Worm (Caenorhabditis elegans) whole organism, L4 larva: ENCODE data around the gene str-182.

Source experiments
- F26F4.8 ChIP-seq: fragments of 200-800 bp; sonication (Bioruptor generic); conservative IDR thresholded peaks from 2 replicates; pipeline ENCODE4 v1.3.6; 2022; ENCODE audit warnings: missing genetic modification characterization, missing compliant biosample characterization
- T26A8.4 ChIP-seq: fragments of 200-800 bp; sonication (Bioruptor generic); IDR thresholded peaks from 2 replicates; pipeline ENCODE4 v1.3.6; 2022; ENCODE audit warnings: missing genetic modification characterization, missing compliant biosample characterization
- aha-1 ChIP-seq: fragments of 150-350 bp; peaks from one replicate; lab custom pipeline; 2014; ENCODE audit warnings: missing biosample characterization, missing genetic modification characterization
- ama-1 ChIP-seq: fragments of 150-350 bp; optimal IDR thresholded peaks from 2 replicates; lab custom pipeline; 2014; ENCODE audit warnings: inconsistent platforms, mixed read lengths
- attf-4 ChIP-seq: sonication (generic microtip); optimal IDR thresholded peaks from 3 replicates; lab custom pipeline; 2017; ENCODE audit warnings: missing biosample characterization, missing genetic modification characterization
- ceh-32 ChIP-seq: sonication (generic microtip); optimal IDR thresholded peaks from 2 replicates; lab custom pipeline; 2016; ENCODE audit warnings: mild to moderate bottlenecking, missing genetic modification characterization, missing compliant biosample characterization; ENCODE audit not compliant: poor library complexity
- ceh-82 ChIP-seq: sonication (generic microtip); optimal IDR thresholded peaks from 2 replicates; lab custom pipeline; 2017; ENCODE audit warnings: missing biosample characterization, missing genetic modification characterization
- cey-2 ChIP-seq: sonication (generic microtip); optimal IDR thresholded peaks from 3 replicates; lab custom pipeline; 2017; ENCODE audit warnings: missing genetic modification characterization, mild to moderate bottlenecking, missing compliant biosample characterization, antibody characterized with exemption, borderline replicate concordance; ENCODE audit not compliant: insufficient read depth
- ctbp-1 ChIP-seq: fragments of 200-800 bp; sonication (Bioruptor generic); IDR thresholded peaks from 2 replicates; pipeline ENCODE4 v1.3.6; 2022; ENCODE audit warnings: missing genetic modification reagents, missing genetic modification characterization, missing compliant biosample characterization
- daf-12 ChIP-seq: fragments of 150-350 bp; optimal IDR thresholded peaks from 2 replicates; lab custom pipeline; 2014; ENCODE audit warnings: missing biosample characterization, missing genetic modification reagents, missing genetic modification characterization
- daf-16 ChIP-seq, 3 experiments: sonication (generic microtip); optimal IDR thresholded peaks; 2 replicates each; lab custom pipeline; 2016 to 2017; ENCODE audit warnings: missing genetic modification characterization in 3 of 3, missing genetic modification reagents in 3 of 3, mild to moderate bottlenecking in 2 of 3, missing compliant biosample characterization in 2 of 3, missing biosample characterization in 1 of 3, moderate library complexity in 1 of 3
- dve-1 ChIP-seq: sonication (generic microtip); optimal IDR thresholded peaks from 2 replicates; lab custom pipeline; 2017; ENCODE audit warnings: antibody characterized with exemption, mild to moderate bottlenecking, missing genetic modification characterization, missing compliant biosample characterization; ENCODE audit not compliant: insufficient read depth
- fos-1 ChIP-seq: fragments of 150-350 bp; optimal IDR thresholded peaks from 2 replicates; lab custom pipeline; 2014; ENCODE audit warnings: missing biosample characterization, missing genetic modification characterization
- hif-1 ChIP-seq, 2 experiments: sonication (generic microtip); optimal IDR thresholded peaks; 2 replicates each; lab custom pipeline; 2016 to 2017; ENCODE audit warnings: missing compliant biosample characterization in 2 of 2, missing genetic modification characterization in 2 of 2, missing genetic modification reagents in 2 of 2, missing genotype in 2 of 2, mild to moderate bottlenecking in 1 of 2
- hlh-11 ChIP-seq: fragments of 200-800 bp; sonication (Bioruptor generic); optimal IDR thresholded peaks from 2 replicates; lab custom pipeline; 2018; ENCODE audit warnings: mild to moderate bottlenecking, missing genetic modification characterization, missing compliant biosample characterization
- hmg-1.1 ChIP-seq: fragments of 200-800 bp; sonication (Bioruptor generic); IDR thresholded peaks from 2 replicates; pipeline ENCODE4 v1.3.6; 2022; ENCODE audit warnings: missing genetic modification reagents, missing genetic modification characterization, missing compliant biosample characterization
- lsy-2 ChIP-seq, 2 experiments: fragments of 150-350 bp in 1 of 2; sonication (generic microtip) in 1 of 2; optimal IDR thresholded peaks; 2 replicates each; lab custom pipeline; 2014 to 2017; ENCODE audit warnings: missing biosample characterization in 2 of 2, missing genetic modification characterization in 2 of 2
- mep-1 ChIP-seq: fragments of 150-350 bp; sonication (generic microtip); optimal IDR thresholded peaks from 3 replicates; lab custom pipeline; 2014; ENCODE audit warnings: missing biosample characterization, missing genetic modification characterization
- mes-2 ChIP-seq: sonication (generic microtip); optimal IDR thresholded peaks from 2 replicates; lab custom pipeline; 2016; ENCODE audit warnings: missing genotype, mild to moderate bottlenecking, missing genetic modification characterization, missing compliant biosample characterization; ENCODE audit not compliant: poor library complexity, severe bottlenecking
- nhr-10 ChIP-seq: fragments of 150-350 bp; optimal IDR thresholded peaks from 2 replicates; lab custom pipeline; 2014; ENCODE audit warnings: missing biosample characterization, missing genetic modification characterization
- nhr-11 ChIP-seq: fragments of 150-350 bp; optimal IDR thresholded peaks from 2 replicates; lab custom pipeline; 2014; ENCODE audit warnings: missing biosample characterization, missing genetic modification characterization
- nhr-237 ChIP-seq: sonication (generic microtip); optimal IDR thresholded peaks from 2 replicates; lab custom pipeline; 2017; ENCODE audit warnings: missing biosample characterization, missing genetic modification characterization
- nhr-28 ChIP-seq: fragments of 150-350 bp; optimal IDR thresholded peaks from 2 replicates; lab custom pipeline; 2014; ENCODE audit warnings: missing biosample characterization, missing genetic modification characterization
- nhr-48 ChIP-seq: sonication (generic microtip); optimal IDR thresholded peaks from 2 replicates; lab custom pipeline; 2016; ENCODE audit warnings: mild to moderate bottlenecking, missing genetic modification characterization, missing compliant biosample characterization
- nhr-76 ChIP-seq: fragments of 150-350 bp; optimal IDR thresholded peaks from 2 replicates; lab custom pipeline; 2014; ENCODE audit warnings: missing biosample characterization, missing genetic modification characterization
- pha-4 ChIP-seq, 2 experiments: fragments of 150-350 bp in 1 of 2; fragments of 200-800 bp in 1 of 2; sonication (Bioruptor generic) in 1 of 2; IDR thresholded peaks in 1 of 2; optimal IDR thresholded peaks in 1 of 2; 2 replicates each; pipeline versions ENCODE4 v1.3.6 to Lab custom; 2014 to 2022; ENCODE audit warnings: missing genetic modification characterization in 2 of 2, missing genetic modification reagents in 2 of 2, missing biosample characterization in 1 of 2, missing compliant biosample characterization in 1 of 2
- pqm-1 ChIP-seq: sonication (generic microtip); optimal IDR thresholded peaks from 2 replicates; lab custom pipeline; 2017; ENCODE audit warnings: missing biosample characterization, missing genetic modification characterization
- saeg-2 ChIP-seq: fragments of 200-800 bp; sonication (Bioruptor generic); IDR thresholded peaks from 2 replicates; pipeline ENCODE4 v1.3.6; 2022; ENCODE audit warnings: missing genetic modification reagents, missing genetic modification characterization, missing compliant biosample characterization
- set-16 ChIP-seq: fragments of 200-800 bp; sonication (Bioruptor generic); IDR thresholded peaks from 2 replicates; pipeline ENCODE4 v1.3.6; 2022; ENCODE audit warnings: missing genetic modification reagents, missing genetic modification characterization, missing compliant biosample characterization
- spr-1 ChIP-seq: sonication (generic microtip); optimal IDR thresholded peaks from 2 replicates; lab custom pipeline; 2016; ENCODE audit warnings: mild to moderate bottlenecking, missing genetic modification characterization, missing compliant biosample characterization
- spr-3 ChIP-seq: fragments of 200-800 bp; sonication (Bioruptor generic); optimal IDR thresholded peaks from 2 replicates; lab custom pipeline; 2018; ENCODE audit warnings: mild to moderate bottlenecking, missing genetic modification characterization, missing compliant biosample characterization
- unc-62 ChIP-seq, 3 experiments: fragments of 150-350 bp in 1 of 3; sonication (generic microtip); optimal IDR thresholded peaks in 2 of 3; peaks in 1 of 3; 1 replicate in 1 of 3; 2 replicates in 2 of 3; lab custom pipeline; 2014 to 2017; ENCODE audit warnings: missing biosample characterization in 3 of 3, missing genetic modification characterization in 3 of 3, missing genetic modification reagents in 3 of 3, missing genotype in 1 of 3
- zip-2 ChIP-seq: fragments of 150-350 bp; optimal IDR thresholded peaks from 2 replicates; lab custom pipeline; 2014; ENCODE audit warnings: missing biosample characterization, missing genetic modification characterization
- ztf-7 ChIP-seq: fragments of 150-350 bp; optimal IDR thresholded peaks from 2 replicates; lab custom pipeline; 2014; ENCODE audit warnings: missing biosample characterization, missing genetic modification characterization

str-182 gene

DNA sequence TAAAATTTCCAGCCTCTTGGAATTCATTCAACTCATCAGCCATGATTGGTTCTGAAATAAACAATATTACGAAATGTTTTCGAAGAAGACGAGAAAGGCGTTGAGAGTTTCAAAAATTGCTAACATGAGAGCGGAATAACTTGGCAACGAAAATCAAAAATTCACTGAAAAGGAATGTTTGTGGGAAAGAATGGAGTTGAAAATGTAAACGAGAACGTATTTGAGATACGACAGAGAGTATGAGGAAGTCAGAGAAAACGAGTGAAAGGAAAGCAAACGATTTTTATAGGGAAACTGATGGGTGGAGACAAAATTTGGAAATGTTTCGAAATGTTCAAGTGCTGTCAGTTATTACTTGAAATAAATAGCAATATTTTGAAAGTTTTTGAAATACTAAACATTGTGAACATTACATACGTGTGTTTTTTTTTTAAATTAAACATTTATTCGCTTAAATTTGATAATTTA lies 21.8 kb upstream of the str-182 start, which contains the start of gene rop-1:
rop-1 (minus strand) TSS at position 51 of the 468 bp plus-strand sequence.
- TF ChIP-seq F26F4.8, result no peak
- TF ChIP-seq daf-12 (tag; lab: Kevin White, UChicago), result no peak
- no peak for TF ChIP-seq hif-1 (tag; optimal IDR thresholded peaks at IDR 0.05; lab: Kevin White, UChicago)
- no peak for TF ChIP-seq ztf-7 (tag; lab: Kevin White, UChicago)
- TF ChIP-seq daf-16 (GFP tag; optimal IDR thresholded peaks at IDR 0.05; lab: Kevin White, UChicago), result no peak
- peak; percentile 64 for TF ChIP-seq daf-16 (tag; optimal IDR thresholded peaks at IDR 0.05; lab: Kevin White, UChicago)
- TF ChIP-seq nhr-76 (tag; lab: Kevin White, UChicago), result no peak
- TF ChIP-seq hmg-1.1 (GFP tag; lab: Robert Waterston, UW), result no peak
- TF ChIP-seq T26A8.4 (GFP tag; lab: Robert Waterston, UW), result no peak
- TF ChIP-seq mes-2, result no peak
- peak; percentile 12 for TF ChIP-seq pqm-1 (tag; lab: Kevin White, UChicago)
- TF ChIP-seq nhr-28, result peak; percentile 37
- no peak for TF ChIP-seq cey-2 (tag; lab: Kevin White, UChicago)
- no peak for TF ChIP-seq pha-4 (GFP tag; IDR thresholded peaks at IDR 0.05; lab: Robert Waterston, UW)
- peak; percentile 68 for TF ChIP-seq pha-4 (tag; optimal IDR thresholded peaks at IDR 0.05; lab: Kevin White, UChicago)
- TF ChIP-seq nhr-237 (tag; lab: Kevin White, UChicago), result no peak
- no peak for TF ChIP-seq ctbp-1 (GFP tag; lab: Robert Waterston, UW)
- TF ChIP-seq hlh-11, result no peak
- no peak for TF ChIP-seq ceh-32
- TF ChIP-seq nhr-10, result no peak
- TF ChIP-seq ceh-82 (tag; lab: Kevin White, UChicago), result no peak
- no peak for TF ChIP-seq spr-3
- no peak for TF ChIP-seq attf-4 (tag; lab: Kevin White, UChicago)
- TF ChIP-seq dve-1 (tag; lab: Kevin White, UChicago), result peak; percentile 58
- peak; percentile 59 for TF ChIP-seq ama-1 (lab: Kevin White, UChicago)
- TF ChIP-seq nhr-11 (tag; lab: Kevin White, UChicago), result no peak
- TF ChIP-seq nhr-48 (tag; lab: Kevin White, UChicago), result no peak
- peak; percentile 94 for TF ChIP-seq zip-2 (tag; lab: Kevin White, UChicago)
- TF ChIP-seq mep-1 (tag; lab: Kevin White, UChicago), result no peak
- no peak for TF ChIP-seq set-16
- no peak for TF ChIP-seq saeg-2 (GFP tag; lab: Robert Waterston, UW)
- TF ChIP-seq, all 104 proteins: peak for 7

DNA sequence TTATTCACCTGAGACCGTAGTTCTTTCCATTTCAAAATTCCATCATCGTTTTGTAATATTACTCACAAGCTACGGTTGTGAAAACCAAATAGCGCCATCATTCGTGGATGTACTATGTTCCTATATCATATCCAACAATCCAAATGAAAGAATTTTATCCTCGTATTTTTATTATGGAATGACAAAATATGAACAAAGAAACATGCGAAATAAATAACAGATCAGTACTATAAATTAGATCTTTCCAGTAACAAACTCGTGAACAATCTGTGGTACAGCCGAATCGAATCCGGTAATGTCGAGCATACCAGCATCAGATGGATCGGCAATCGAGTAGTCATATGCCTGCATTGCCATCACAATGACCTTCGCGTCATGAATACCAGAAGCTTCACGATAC lies 19.5 kb upstream of the str-182 start:
- TF ChIP-seq mep-1 (tag; lab: Kevin White, UChicago) (peak; percentile 8), aha-1 (tag; lab: Kevin White, UChicago) (peak; percentile 76), unc-62 (GFP tag; optimal IDR thresholded peaks at IDR 0.05 in 1 of 2; lab: Kevin White, UChicago) (no peak), unc-62 (tag; optimal IDR thresholded peaks at IDR 0.05; lab: Kevin White, UChicago) (no peak), nhr-11 (tag; lab: Kevin White, UChicago) (no peak), fos-1 (tag; lab: Kevin White, UChicago) (peak; percentile 23), daf-16 (GFP tag; optimal IDR thresholded peaks at IDR 0.05; lab: Kevin White, UChicago) (no peak), daf-16 (tag; optimal IDR thresholded peaks at IDR 0.05; lab: Kevin White, UChicago) (peak; percentile 15), lsy-2 (tag; optimal IDR thresholded peaks at IDR 0.05; lab: Kevin White, UChicago) (peak in 1 of 2 experiments; percentile 41), ama-1 (lab: Kevin White, UChicago) (peak; percentile 80)

- peak in 1 of 2 experiments; percentile 72 for TF ChIP-seq daf-16 (GFP tag; optimal IDR thresholded peaks at IDR 0.05; lab: Kevin White, UChicago)
- peak; percentile 7 for TF ChIP-seq daf-16 (tag; optimal IDR thresholded peaks at IDR 0.05; lab: Kevin White, UChicago)
- peak; percentile 94 for TF ChIP-seq aha-1 (tag; lab: Kevin White, UChicago)
- TF ChIP-seq spr-1 (tag; lab: Kevin White, UChicago), result no peak
- TF ChIP-seq, all 104 proteins: peak for 2
Observed at ce11 chrV:10249515-10249914, 16.3 kb upstream of the str-182 start.
